Fruit fly (Drosophila melanogaster) whole organism, embryonic: ENCODE measurements around the gene eIF3h.

Experiments used
- Awh ChIP-seq: fragments of 200-800 bp; sonication (Bioruptor generic); IDR thresholded peaks from 2 replicates; pipeline ENCODE4, ENCODE4 v1.3.6; 2022; ENCODE audit warnings: missing biosample characterization, missing genetic modification characterization
- B-H2 ChIP-seq: fragments of 200-800 bp; sonication (Bioruptor generic); optimal IDR thresholded peaks from 2 replicates; lab custom pipeline; 2018; ENCODE audit warnings: missing biosample characterization, mild to moderate bottlenecking, missing genetic modification characterization
- CG1024 ChIP-seq: fragments of 200-800 bp; sonication (Bioruptor generic); IDR thresholded peaks from 2 replicates; pipeline ENCODE4 v1.3.6; 2022; ENCODE audit warnings: missing biosample characterization, missing genetic modification characterization
- CG10959 ChIP-seq: fragments of 200-800 bp; sonication (Bioruptor generic); IDR thresholded peaks from 2 replicates; pipeline ENCODE4 v1.3.6; 2022; ENCODE audit warnings: missing biosample characterization, missing genetic modification characterization
- CG10979 ChIP-seq: fragments of 200-800 bp; sonication (Bioruptor generic); optimal IDR thresholded peaks from 2 replicates; lab custom pipeline; 2018; ENCODE audit warnings: missing biosample characterization, mild to moderate bottlenecking, missing genetic modification characterization, moderate library complexity
- CG11504 ChIP-seq: fragments of 200-800 bp; sonication (Bioruptor generic); optimal IDR thresholded peaks from 3 replicates; lab custom pipeline; 2019; ENCODE audit warnings: missing biosample characterization, mild to moderate bottlenecking, missing genetic modification characterization, moderate library complexity
- CG12219 ChIP-seq: fragments of 200-800 bp; sonication (Bioruptor generic); optimal IDR thresholded peaks from 3 replicates; lab custom pipeline; 2018; ENCODE audit warnings: missing biosample characterization, mild to moderate bottlenecking, missing genetic modification characterization
- CG15479 ChIP-seq: fragments of 200-800 bp; sonication (Bioruptor generic); optimal IDR thresholded peaks from 3 replicates; lab custom pipeline; 2019; ENCODE audit warnings: missing biosample characterization, mild to moderate bottlenecking, missing genetic modification characterization, moderate library complexity
- CG15514 ChIP-seq: fragments of 200-800 bp; sonication (Bioruptor generic); optimal IDR thresholded peaks from 3 replicates; lab custom pipeline; 2017; ENCODE audit warnings: missing biosample characterization, missing genetic modification characterization, mild to moderate bottlenecking, moderate library complexity, missing genetic modification reagents
- CG17186 ChIP-seq: fragments of 200-800 bp; sonication (Bioruptor generic); optimal IDR thresholded peaks from 3 replicates; lab custom pipeline; 2017; ENCODE audit warnings: missing biosample characterization, missing genetic modification reagents, missing genetic modification characterization
- CG1832 ChIP-seq: fragments of 200-800 bp; sonication (Bioruptor generic); optimal IDR thresholded peaks from 2 replicates; lab custom pipeline; 2017; ENCODE audit warnings: missing biosample characterization, mild to moderate bottlenecking, missing genetic modification characterization, inconsistent platforms
- CG31365 ChIP-seq: fragments of 200-800 bp; sonication (Bioruptor generic); optimal IDR thresholded peaks from 2 replicates; lab custom pipeline; 2018; ENCODE audit warnings: missing biosample characterization, mild to moderate bottlenecking, missing genetic modification characterization
- CG31441 ChIP-seq: fragments of 200-800 bp; sonication (Bioruptor generic); IDR thresholded peaks from 2 replicates; pipeline ENCODE4 v1.3.6; 2022; ENCODE audit warnings: missing biosample characterization, missing genetic modification characterization
- CG33557 ChIP-seq: fragments of 200-800 bp; sonication (Bioruptor generic); optimal IDR thresholded peaks from 2 replicates; lab custom pipeline; 2019; ENCODE audit warnings: missing biosample characterization, mild to moderate bottlenecking, missing genetic modification characterization, moderate library complexity
- CG34422 ChIP-seq: fragments of 200-800 bp; sonication (Bioruptor generic); IDR thresholded peaks from 3 replicates; pipeline ENCODE4 v1.3.6; 2022; ENCODE audit warnings: missing biosample characterization, missing genetic modification characterization
- CG4617 ChIP-seq: fragments of 200-800 bp; sonication (Bioruptor generic); optimal IDR thresholded peaks from 3 replicates; lab custom pipeline; 2016; ENCODE audit warnings: missing biosample characterization, missing genetic modification characterization, borderline replicate concordance
- CG6175 ChIP-seq: fragments of 200-800 bp; sonication (Bioruptor generic); IDR thresholded peaks from 3 replicates; pipeline ENCODE4 v1.3.6; 2022; ENCODE audit warnings: missing biosample characterization, missing genetic modification characterization
- CG6813 ChIP-seq: fragments of 200-800 bp; sonication (Bioruptor generic); optimal IDR thresholded peaks from 2 replicates; lab custom pipeline; 2017; ENCODE audit warnings: missing biosample characterization, missing genetic modification characterization, mild to moderate bottlenecking, moderate library complexity, missing genetic modification reagents
- CG7987 ChIP-seq: fragments of 200-800 bp; sonication (Bioruptor generic); optimal IDR thresholded peaks from 2 replicates; lab custom pipeline; 2018; ENCODE audit warnings: missing biosample characterization, mild to moderate bottlenecking, missing genetic modification characterization, moderate library complexity
- CG8089 ChIP-seq: fragments of 200-800 bp; sonication (Bioruptor generic); optimal IDR thresholded peaks from 3 replicates; lab custom pipeline; 2016; ENCODE audit warnings: missing biosample characterization, missing genetic modification characterization
- CG8478 ChIP-seq: fragments of >200 bp; optimal IDR thresholded peaks from 2 replicates; lab custom pipeline; 2018
- CHES-1-like ChIP-seq: fragments of 200-800 bp; sonication (Bioruptor generic); optimal IDR thresholded peaks from 2 replicates; lab custom pipeline; 2016; ENCODE audit warnings: missing biosample characterization, missing genetic modification characterization
- CoRest ChIP-seq: fragments of 200-800 bp; sonication (Bioruptor generic); optimal IDR thresholded peaks from 3 replicates; lab custom pipeline; 2018; ENCODE audit warnings: missing biosample characterization, mild to moderate bottlenecking, missing genetic modification characterization, moderate library complexity
- Dip3 ChIP-seq: fragments of 200-800 bp; sonication (Bioruptor generic); optimal IDR thresholded peaks from 3 replicates; lab custom pipeline; 2016; ENCODE audit warnings: missing biosample characterization, missing genetic modification characterization
- H2.0 ChIP-seq: fragments of 200-800 bp; sonication (Bioruptor generic); IDR thresholded peaks from 2 replicates; pipeline ENCODE4 v1.3.6; 2022; ENCODE audit warnings: missing biosample characterization, missing genetic modification characterization
- HLH54F ChIP-seq: fragments of 200-800 bp; sonication (Bioruptor generic); optimal IDR thresholded peaks from 3 replicates; lab custom pipeline; 2016; ENCODE audit warnings: missing biosample characterization, missing genetic modification characterization
- Hmr ChIP-seq: fragments of 200-800 bp; sonication (Bioruptor generic); optimal IDR thresholded peaks from 3 replicates; lab custom pipeline; 2017; ENCODE audit warnings: mild to moderate bottlenecking, missing biosample characterization, missing genetic modification reagents, missing genetic modification characterization
- Hr39 ChIP-seq: fragments of >200 bp; optimal IDR thresholded peaks from 2 replicates; lab custom pipeline; 2017
- NK7.1 ChIP-seq: fragments of 200-800 bp; sonication (Bioruptor generic); optimal IDR thresholded peaks from 3 replicates; lab custom pipeline; 2016; ENCODE audit warnings: missing biosample characterization, missing genetic modification characterization
- Oaz ChIP-seq: fragments of 200-800 bp; sonication (Bioruptor generic); IDR thresholded peaks from 2 replicates; pipeline ENCODE4 v1.3.6; 2022; ENCODE audit warnings: missing biosample characterization, missing genetic modification characterization
- Opbp ChIP-seq: fragments of 200-800 bp; sonication (Bioruptor generic); IDR thresholded peaks from 3 replicates; pipeline ENCODE4 v1.3.6; 2022; ENCODE audit warnings: missing biosample characterization, missing genetic modification characterization; ENCODE audit not compliant: partially characterized antibody
- Poxn ChIP-seq: fragments of 200-800 bp; sonication (Bioruptor generic); IDR thresholded peaks from 2 replicates; pipeline ENCODE4 v1.3.6; 2022; ENCODE audit warnings: missing biosample characterization, missing genetic modification characterization
- abd-A ChIP-seq: fragments of 200-800 bp; sonication (Bioruptor generic); optimal IDR thresholded peaks from 3 replicates; lab custom pipeline; 2019; ENCODE audit warnings: missing biosample characterization, mild to moderate bottlenecking, missing genetic modification characterization, moderate library complexity
- btn ChIP-seq: fragments of 200-800 bp; sonication (Bioruptor generic); optimal IDR thresholded peaks from 2 replicates; lab custom pipeline; 2016; ENCODE audit warnings: missing biosample characterization, missing genetic modification characterization
- cg ChIP-seq: fragments of 200-800 bp; sonication (Bioruptor generic); optimal IDR thresholded peaks from 3 replicates; lab custom pipeline; 2019; ENCODE audit warnings: missing biosample characterization, mild to moderate bottlenecking, missing genetic modification characterization, moderate library complexity
- corto ChIP-seq: fragments of 200-800 bp; sonication (Bioruptor generic); optimal IDR thresholded peaks from 2 replicates; lab custom pipeline; 2016; ENCODE audit warnings: missing biosample characterization, mild to moderate bottlenecking, missing genetic modification characterization, moderate library complexity
- disco-r ChIP-seq: fragments of 200-800 bp; sonication (Bioruptor generic); optimal IDR thresholded peaks from 2 replicates; lab custom pipeline; 2016; ENCODE audit warnings: missing biosample characterization, missing genetic modification characterization
- dmrt11E ChIP-seq: fragments of 200-800 bp; sonication (Bioruptor generic); optimal IDR thresholded peaks from 3 replicates; lab custom pipeline; 2018; ENCODE audit warnings: missing biosample characterization, mild to moderate bottlenecking, missing genetic modification characterization, moderate library complexity
- fd102C ChIP-seq: fragments of 200-800 bp; sonication (Bioruptor generic); optimal IDR thresholded peaks from 2 replicates; lab custom pipeline; 2018; ENCODE audit warnings: missing biosample characterization, mild to moderate bottlenecking, missing genetic modification characterization, moderate library complexity
- ftz-f1 ChIP-seq: fragments of 200-800 bp; sonication (Bioruptor generic); optimal IDR thresholded peaks from 2 replicates; lab custom pipeline; 2016; ENCODE audit warnings: missing biosample characterization, missing genetic modification characterization
- fu2 ChIP-seq: fragments of 200-800 bp; sonication (Bioruptor generic); optimal IDR thresholded peaks from 2 replicates; lab custom pipeline; 2016; ENCODE audit warnings: missing biosample characterization, missing genetic modification characterization
- h ChIP-seq: fragments of >200 bp; optimal IDR thresholded peaks from 2 replicates; lab custom pipeline; 2017
- hth ChIP-seq: fragments of >200 bp; optimal IDR thresholded peaks from 2 replicates; lab custom pipeline; 2017; ENCODE audit warnings: inconsistent platforms
- jigr1 ChIP-seq: fragments of 200-800 bp; sonication (Bioruptor generic); IDR thresholded peaks from 3 replicates; pipeline ENCODE4 v1.3.6; 2022; ENCODE audit warnings: missing biosample characterization, missing genetic modification characterization
- jumu ChIP-seq: fragments of 200-800 bp; sonication (Bioruptor generic); optimal IDR thresholded peaks from 3 replicates; lab custom pipeline; 2016; ENCODE audit warnings: missing biosample characterization, missing genetic modification characterization
- kah ChIP-seq: fragments of 200-800 bp; sonication (Bioruptor generic); optimal IDR thresholded peaks from 2 replicates; lab custom pipeline; 2018; ENCODE audit warnings: missing biosample characterization, mild to moderate bottlenecking, missing genetic modification characterization
- nom ChIP-seq: fragments of 200-800 bp; sonication (Bioruptor generic); optimal IDR thresholded peaks from 2 replicates; lab custom pipeline; 2017; ENCODE audit warnings: missing biosample characterization, missing genetic modification characterization, mild to moderate bottlenecking, moderate library complexity, missing genetic modification reagents
- pum ChIP-seq: fragments of 200-800 bp; sonication (Bioruptor generic); optimal IDR thresholded peaks from 2 replicates; lab custom pipeline; 2016; ENCODE audit warnings: missing biosample characterization, missing genetic modification characterization
- row ChIP-seq: fragments of 200-800 bp; sonication (Bioruptor generic); IDR thresholded peaks from 3 replicates; pipeline ENCODE4 v1.3.6; 2022; ENCODE audit warnings: missing biosample characterization, missing genetic modification characterization
- stc ChIP-seq: fragments of 200-800 bp; sonication (Bioruptor generic); IDR thresholded peaks from 2 replicates; pipeline ENCODE4 v1.3.6; 2022; ENCODE audit warnings: missing biosample characterization, missing genetic modification characterization
- stwl ChIP-seq: fragments of 200-800 bp; sonication (Bioruptor generic); optimal IDR thresholded peaks from 3 replicates; lab custom pipeline; 2018; ENCODE audit warnings: missing biosample characterization, mild to moderate bottlenecking, missing genetic modification characterization, moderate library complexity
- tx ChIP-seq: fragments of 200-800 bp; sonication (Bioruptor generic); optimal IDR thresholded peaks from 2 replicates; lab custom pipeline; 2016; ENCODE audit warnings: missing biosample characterization, missing genetic modification characterization

The eIF3h gene

dm6 chr2L:5093772-5094350, 41.0 kb upstream of the eIF3h start, which contains the start of gene CG5828 (continued):
- no peak for TF ChIP-seq pum
- TF ChIP-seq Opbp (GFP tag; lab: Robert Waterston, UW): peak; percentile 77
- TF ChIP-seq CG31365: no peak
- no peak for TF ChIP-seq Poxn (GFP tag; lab: Robert Waterston, UW)
- TF ChIP-seq HLH54F: no peak
- TF ChIP-seq CG1024 (GFP tag; lab: Robert Waterston, UW): no peak
- TF ChIP-seq fu2 (GFP tag; lab: Kevin White, UChicago): no peak
- TF ChIP-seq cg (GFP tag; lab: Kevin White, UChicago): no peak
- no peak for TF ChIP-seq CG34422 (GFP tag; lab: Robert Waterston, UW)
- no peak for TF ChIP-seq CG33557 (GFP tag; lab: Kevin White, UChicago)
- no peak for TF ChIP-seq fd102C (GFP tag; lab: Kevin White, UChicago)
- TF ChIP-seq CG4617 (GFP tag; lab: Kevin White, UChicago): peak; percentile 56
- TF ChIP-seq CHES-1-like: no peak
- TF ChIP-seq tx (GFP tag; lab: Kevin White, UChicago): no peak
- TF ChIP-seq kah (GFP tag; lab: Kevin White, UChicago): no peak
- peak; percentile 15; the same call in 1 of the 2 replicates for TF ChIP-seq CG31441 (GFP tag; lab: Robert Waterston, UW)
- TF ChIP-seq Oaz (GFP tag; lab: Robert Waterston, UW): no peak
- peak; percentile 69 for TF ChIP-seq row (GFP tag; lab: Robert Waterston, UW)
- no peak for TF ChIP-seq NK7.1
- TF ChIP-seq Dip3 (GFP tag; lab: Kevin White, UChicago): no peak
- TF ChIP-seq jigr1 (GFP tag; lab: Robert Waterston, UW): no peak
- no peak for TF ChIP-seq ftz-f1
- no peak for TF ChIP-seq CG1832 (GFP tag; lab: Kevin White, UChicago)
- TF ChIP-seq nom (GFP tag; lab: Kevin White, UChicago): no peak
- no peak for TF ChIP-seq CG17186 (GFP tag; lab: Kevin White, UChicago)
- TF ChIP-seq Hr39 (lab: Kevin White, UChicago): no peak
- TF ChIP-seq CG15479 (GFP tag; lab: Kevin White, UChicago): no peak
- TF ChIP-seq CG10959 (GFP tag; lab: Robert Waterston, UW): no peak
- TF ChIP-seq CG6813 (GFP tag; lab: Kevin White, UChicago): no peak
- TF ChIP-seq Hmr (GFP tag; lab: Kevin White, UChicago): no peak
- no peak for TF ChIP-seq CG7987 (GFP tag; lab: Kevin White, UChicago)
- TF ChIP-seq CoRest (tag; lab: Kevin White, UChicago): peak; percentile 49
- TF ChIP-seq stwl: peak; percentile 25
- no peak for TF ChIP-seq btn
- TF ChIP-seq hth (lab: Kevin White, UChicago): no peak
- no peak for TF ChIP-seq h (lab: Kevin White, UChicago)
- no peak for TF ChIP-seq disco-r (GFP tag; lab: Kevin White, UChicago)
- TF ChIP-seq Awh (GFP tag; lab: Robert Waterston, UW): no peak
- TF ChIP-seq CG15514 (GFP tag; lab: Kevin White, UChicago): peak; percentile 3
- no peak for TF ChIP-seq abd-A
- TF ChIP-seq CG8478: no peak
- TF ChIP-seq CG8089 (GFP tag; lab: Kevin White, UChicago): no peak
- no peak for TF ChIP-seq corto (GFP tag; lab: Kevin White, UChicago)
- TF ChIP-seq CG6175 (GFP tag; lab: Robert Waterston, UW): no peak
- no peak for TF ChIP-seq dmrt11E
- no peak for TF ChIP-seq H2.0
- TF ChIP-seq jumu (GFP tag; lab: Kevin White, UChicago): no peak
- no peak for TF ChIP-seq CG12219 (GFP tag; lab: Kevin White, UChicago)
- no peak for TF ChIP-seq CG10979 (tag; lab: Kevin White, UChicago)
- TF ChIP-seq stc: no peak
- no peak for TF ChIP-seq B-H2 (GFP tag; lab: Kevin White, UChicago)
- TF ChIP-seq CG11504 (tag; lab: Kevin White, UChicago): peak; percentile 22
